Worm (Caenorhabditis elegans) whole organism, L3 larva: ENCODE results near the gene nspg-7.2.

ENCODE experiments used
- R02D3.7 ChIP-seq: fragments of 150-350 bp; optimal IDR thresholded peaks from 2 replicates; lab custom pipeline; 2014; ENCODE audit warnings: missing biosample characterization, missing genetic modification characterization
- ZK546.5 ChIP-seq: sonication (generic microtip); optimal IDR thresholded peaks from 2 replicates; lab custom pipeline; 2017; ENCODE audit warnings: missing biosample characterization, missing genetic modification characterization
- aly-2 ChIP-seq: fragments of 150-350 bp; optimal IDR thresholded peaks from 2 replicates; lab custom pipeline; 2014; ENCODE audit warnings: missing biosample characterization, missing genetic modification characterization
- ama-1 ChIP-seq: fragments of 150-350 bp; optimal IDR thresholded peaks from 2 replicates; lab custom pipeline; 2018
- ceh-28 ChIP-seq: fragments of 150-350 bp; optimal IDR thresholded peaks from 2 replicates; lab custom pipeline; 2014; ENCODE audit warnings: missing biosample characterization, missing genetic modification reagents, missing genetic modification characterization
- ceh-82 ChIP-seq: fragments of 150-350 bp; optimal IDR thresholded peaks from 2 replicates; lab custom pipeline; 2014; ENCODE audit warnings: missing biosample characterization, missing genetic modification characterization
- ceh-9 ChIP-seq: sonication (generic microtip); optimal IDR thresholded peaks from 2 replicates; lab custom pipeline; 2018; ENCODE audit warnings: missing biosample characterization, missing genetic modification characterization
- egl-27 ChIP-seq: sonication (generic microtip); optimal IDR thresholded peaks from 4 replicates; lab custom pipeline; 2017; ENCODE audit warnings: missing biosample characterization, missing genetic modification reagents, missing genetic modification characterization
- egl-5 ChIP-seq: fragments of 150-350 bp; optimal IDR thresholded peaks from 2 replicates; lab custom pipeline; 2017; ENCODE audit warnings: missing biosample characterization, missing genetic modification reagents, missing genetic modification characterization, inconsistent platforms
- elt-2 ChIP-seq: sonication (generic microtip); optimal IDR thresholded peaks from 2 replicates; lab custom pipeline; 2016; ENCODE audit warnings: missing genetic modification reagents, mild to moderate bottlenecking, missing genetic modification characterization, missing compliant biosample characterization
- elt-3 ChIP-seq, 3 experiments: fragments of 150-350 bp in 1 of 3; sonication (generic microtip) in 2 of 3; optimal IDR thresholded peaks; 2 replicates in 2 of 3; 4 replicates in 1 of 3; lab custom pipeline; 2014 to 2017; ENCODE audit warnings: missing biosample characterization in 3 of 3, missing genetic modification characterization in 3 of 3
- eor-1 ChIP-seq, 2 experiments: fragments of 150-350 bp; optimal IDR thresholded peaks; 2 replicates each; lab custom pipeline; 2014 to 2018; ENCODE audit warnings: missing biosample characterization in 2 of 2, missing genetic modification characterization in 2 of 2
- fkh-10 ChIP-seq: sonication (generic microtip); optimal IDR thresholded peaks from 2 replicates; lab custom pipeline; 2017; ENCODE audit warnings: missing biosample characterization, missing genetic modification reagents, missing genetic modification characterization
- fkh-2 ChIP-seq: fragments of 150-350 bp; optimal IDR thresholded peaks from 2 replicates; lab custom pipeline; 2014; ENCODE audit warnings: missing biosample characterization, missing genetic modification reagents, missing genetic modification characterization
- hmg-11 ChIP-seq: sonication (generic microtip); optimal IDR thresholded peaks from 2 replicates; lab custom pipeline; 2016; ENCODE audit warnings: missing genetic modification characterization, missing compliant biosample characterization
- jun-1 ChIP-seq: fragments of 150-350 bp; optimal IDR thresholded peaks from 2 replicates; lab custom pipeline; 2014; ENCODE audit warnings: missing biosample characterization, missing genetic modification reagents, missing genetic modification characterization
- lin-15B ChIP-seq: fragments of 150-350 bp; optimal IDR thresholded peaks from 2 replicates; lab custom pipeline; 2014; ENCODE audit warnings: missing biosample characterization, missing genetic modification characterization
- lin-39 ChIP-seq: fragments of 150-350 bp; optimal IDR thresholded peaks from 2 replicates; lab custom pipeline; 2018; ENCODE audit warnings: missing biosample characterization, missing genetic modification reagents, missing genetic modification characterization
- lsy-12 ChIP-seq: sonication (generic microtip); optimal IDR thresholded peaks from 2 replicates; lab custom pipeline; 2016; ENCODE audit warnings: mild to moderate bottlenecking, missing genetic modification characterization, missing compliant biosample characterization
- mdl-1 ChIP-seq: fragments of 150-350 bp; optimal IDR thresholded peaks from 2 replicates; lab custom pipeline; 2014; ENCODE audit warnings: missing biosample characterization, missing genetic modification characterization
- mml-1 ChIP-seq: fragments of 150-350 bp; sonication (generic microtip); optimal IDR thresholded peaks from 3 replicates; lab custom pipeline; 2014; ENCODE audit warnings: missing biosample characterization, missing genetic modification characterization
- nfya-1 ChIP-seq: sonication (generic microtip); optimal IDR thresholded peaks from 2 replicates; lab custom pipeline; 2017; ENCODE audit warnings: missing genetic modification characterization, mild to moderate bottlenecking, missing compliant biosample characterization, antibody characterized with exemption, moderate library complexity; ENCODE audit not compliant: insufficient read depth
- nhr-11 ChIP-seq: fragments of 150-350 bp; optimal IDR thresholded peaks from 2 replicates; lab custom pipeline; 2014; ENCODE audit warnings: missing biosample characterization, missing genetic modification characterization
- nhr-23 ChIP-seq: fragments of 150-350 bp; optimal IDR thresholded peaks from 2 replicates; lab custom pipeline; 2014; ENCODE audit warnings: missing biosample characterization, missing genetic modification reagents, missing genetic modification characterization
- nhr-237 ChIP-seq: fragments of 150-350 bp; optimal IDR thresholded peaks from 2 replicates; lab custom pipeline; 2014; ENCODE audit warnings: missing biosample characterization, missing genetic modification characterization
- nhr-25 ChIP-seq: sonication (generic microtip); optimal IDR thresholded peaks from 2 replicates; lab custom pipeline; 2017; ENCODE audit warnings: missing biosample characterization, missing genetic modification characterization
- nhr-28 ChIP-seq: fragments of 150-350 bp; optimal IDR thresholded peaks from 2 replicates; lab custom pipeline; 2014; ENCODE audit warnings: missing biosample characterization, missing genetic modification characterization
- nhr-43 ChIP-seq: sonication (generic microtip); optimal IDR thresholded peaks from 2 replicates; lab custom pipeline; 2016; ENCODE audit warnings: mild to moderate bottlenecking, missing genetic modification characterization, missing compliant biosample characterization; ENCODE audit not compliant: poor library complexity, severe bottlenecking
- nhr-67 ChIP-seq: fragments of 150-350 bp; optimal IDR thresholded peaks from 2 replicates; lab custom pipeline; 2014; ENCODE audit warnings: missing biosample characterization, missing genetic modification characterization
- nhr-76 ChIP-seq: fragments of 150-350 bp; sonication (generic microtip); optimal IDR thresholded peaks from 5 replicates; lab custom pipeline; 2014; ENCODE audit warnings: missing biosample characterization, missing genetic modification characterization
- nhr-77 ChIP-seq: fragments of 150-350 bp; optimal IDR thresholded peaks from 2 replicates; lab custom pipeline; 2014; ENCODE audit warnings: missing biosample characterization, missing genetic modification characterization
- pha-4 ChIP-seq: fragments of 150-350 bp; optimal IDR thresholded peaks from 2 replicates; lab custom pipeline; 2014; ENCODE audit warnings: missing biosample characterization, missing genetic modification reagents, missing genetic modification characterization
- pqm-1 ChIP-seq: fragments of 150-350 bp; optimal IDR thresholded peaks from 2 replicates; lab custom pipeline; 2017; ENCODE audit warnings: missing biosample characterization, missing genetic modification characterization, inconsistent platforms
- sea-2 ChIP-seq: fragments of 150-350 bp; sonication (generic microtip); optimal IDR thresholded peaks from 4 replicates; lab custom pipeline; 2014; ENCODE audit warnings: missing biosample characterization, missing genetic modification reagents, missing genetic modification characterization
- skn-1 ChIP-seq: fragments of 150-350 bp; optimal IDR thresholded peaks from 2 replicates; lab custom pipeline; 2014; ENCODE audit warnings: missing biosample characterization, missing genetic modification characterization
- snpc-4 ChIP-seq: fragments of 150-350 bp; optimal IDR thresholded peaks from 2 replicates; lab custom pipeline; 2014; ENCODE audit warnings: missing biosample characterization, missing genetic modification characterization
- tbx-2 ChIP-seq: sonication (generic microtip); optimal IDR thresholded peaks from 2 replicates; lab custom pipeline; 2016; ENCODE audit warnings: mild to moderate bottlenecking, missing genetic modification characterization, missing compliant biosample characterization
- unc-62 ChIP-seq: fragments of 150-350 bp; sonication (generic microtip); optimal IDR thresholded peaks from 4 replicates; lab custom pipeline; 2014; ENCODE audit warnings: missing biosample characterization, missing genetic modification reagents, missing genetic modification characterization
- zag-1 ChIP-seq: fragments of 150-350 bp; optimal IDR thresholded peaks from 2 replicates; lab custom pipeline; 2014; ENCODE audit warnings: missing biosample characterization, missing genetic modification characterization
- ztf-11 ChIP-seq: fragments of 150-350 bp; optimal IDR thresholded peaks from 2 replicates; lab custom pipeline; 2014; ENCODE audit warnings: missing biosample characterization, missing genetic modification characterization

nspg-7.2 gene

ce11 chrIII:3279304-3279703 lies 21.1 kb upstream of the nspg-7.2 start:
- peak; percentile 61 for TF ChIP-seq elt-2 (tag; lab: Kevin White, UChicago)
- peak; percentile 78 for TF ChIP-seq nfya-1
- no peak for TF ChIP-seq mml-1 (tag; lab: Kevin White, UChicago)
- peak; percentile 77 for TF ChIP-seq hmg-11 (tag; lab: Kevin White, UChicago)
- no peak for TF ChIP-seq tbx-2 (tag; lab: Kevin White, UChicago)
- TF ChIP-seq jun-1, result peak; percentile 64
- peak; percentile 29 for TF ChIP-seq lsy-12
- no peak for TF ChIP-seq ama-1 (lab: Kevin White, UChicago)
- TF ChIP-seq ceh-9 (tag; lab: Kevin White, UChicago), result no peak
- TF ChIP-seq zag-1 (tag; lab: Kevin White, UChicago), result no peak
- TF ChIP-seq nhr-67, result no peak
- TF ChIP-seq lin-15B, result peak; percentile 40
- TF ChIP-seq nhr-76 (tag; lab: Kevin White, UChicago), result no peak
- no peak for TF ChIP-seq nhr-28
- peak; percentile 90 for TF ChIP-seq nhr-25 (tag; lab: Kevin White, UChicago)
- peak; percentile 73 for TF ChIP-seq nhr-43
- TF ChIP-seq nhr-23 (tag; lab: Kevin White, UChicago), result peak; percentile 92
- TF ChIP-seq pha-4 (tag; lab: Kevin White, UChicago), result peak; percentile 87
- TF ChIP-seq ceh-82 (tag; lab: Kevin White, UChicago), result peak; percentile 43
- TF ChIP-seq aly-2, result no peak
- TF ChIP-seq ceh-28 (tag; lab: Kevin White, UChicago), result peak; percentile 82
- TF ChIP-seq sea-2, result no peak
- no peak for TF ChIP-seq ztf-11 (tag; lab: Kevin White, UChicago)
- peak; percentile 58 for TF ChIP-seq pqm-1 (tag; lab: Kevin White, UChicago)
- peak; percentile 63 for TF ChIP-seq nhr-11 (tag; lab: Kevin White, UChicago)
- TF ChIP-seq egl-5 (tag; lab: Kevin White, UChicago), result no peak
- TF ChIP-seq skn-1 (tag; lab: Kevin White, UChicago), result peak; percentile 22
- TF ChIP-seq egl-27 (tag; lab: Kevin White, UChicago), result no peak
- TF ChIP-seq snpc-4 (tag; lab: Kevin White, UChicago), result no peak
- peak; percentile 54 for TF ChIP-seq R02D3.7 (tag; lab: Kevin White, UChicago)
- TF ChIP-seq fkh-10 (GFP tag; lab: Kevin White, UChicago), result no peak
- no peak for TF ChIP-seq mdl-1 (tag; lab: Kevin White, UChicago)
- no peak for TF ChIP-seq nhr-237 (tag; lab: Kevin White, UChicago)

- TF ChIP-seq aly-2 (no peak), nhr-23 (tag; lab: Kevin White, UChicago) (no peak), nhr-25 (tag; lab: Kevin White, UChicago) (no peak)
Observed at ce11 chrIII:3278610-3279009, 20.4 kb upstream of the nspg-7.2 start, which contains the start of gene Y53G8AM.8. Gene Y53G8AM.8 (minus strand): TSS chrIII:3278710.

- TF ChIP-seq nhr-23 (tag; lab: Kevin White, UChicago) (peak; percentile 20), skn-1 (tag; lab: Kevin White, UChicago) (no peak), fkh-10 (GFP tag; lab: Kevin White, UChicago) (no peak), pha-4 (tag; lab: Kevin White, UChicago) (peak; percentile 24), lin-39 (tag; lab: Kevin White, UChicago) (peak; percentile 12), nfya-1 (peak; percentile 50), eor-1 (tag; optimal IDR thresholded peaks at IDR 0.05; lab: Kevin White, UChicago) (no peak), nhr-11 (tag; lab: Kevin White, UChicago) (no peak), jun-1 (no peak), ama-1 (lab: Kevin White, UChicago) (no peak), fkh-2 (tag; lab: Kevin White, UChicago) (no peak), nhr-67 (no peak), nhr-77 (no peak), unc-62 (GFP tag; lab: Kevin White, UChicago) (no peak), elt-3 (tag; optimal IDR thresholded peaks at IDR 0.05; lab: Kevin White, UChicago) (no peak), ceh-9 (tag; lab: Kevin White, UChicago) (no peak), ZK546.5 (tag; lab: Kevin White, UChicago) (no peak)
Observed at ce11 chrIII:3273141-3273540, 14.9 kb upstream of the nspg-7.2 start.
